Fruit fly (Drosophila melanogaster) whole organism, adult: Measurements from ENCODE around the gene tal-1A.

Experiments
- CG11617 ChIP-seq: fragments of 200-800 bp; sonication (Bioruptor generic); optimal IDR thresholded peaks from 2 replicates; lab custom pipeline; 2017; ENCODE audit warnings: mild to moderate bottlenecking, missing biosample characterization, missing genetic modification reagents, missing genetic modification characterization
- CG33017 ChIP-seq: fragments of 200-800 bp; sonication (Bioruptor generic); optimal IDR thresholded peaks from 2 replicates; lab custom pipeline; 2018; ENCODE audit warnings: missing biosample characterization, mild to moderate bottlenecking, missing genetic modification characterization, moderate library complexity
- CG5204 ChIP-seq: fragments of 200-800 bp; sonication (Bioruptor generic); optimal IDR thresholded peaks from 2 replicates; lab custom pipeline; 2016; ENCODE audit warnings: missing biosample characterization, missing genetic modification characterization
- CG7045 ChIP-seq: fragments of 200-800 bp; sonication (Bioruptor generic); optimal IDR thresholded peaks from 2 replicates; lab custom pipeline; 2017; ENCODE audit warnings: missing biosample characterization, mild to moderate bottlenecking, missing genetic modification characterization
- CG7101 ChIP-seq: fragments of 200-800 bp; sonication (Bioruptor generic); optimal IDR thresholded peaks from 2 replicates; lab custom pipeline; 2018; ENCODE audit warnings: missing biosample characterization, mild to moderate bottlenecking, missing genetic modification characterization, moderate library complexity
- Crg-1 ChIP-seq: fragments of 200-800 bp; sonication (Bioruptor generic); optimal IDR thresholded peaks from 2 replicates; lab custom pipeline; 2016; ENCODE audit warnings: missing biosample characterization, missing genetic modification characterization
- cic ChIP-seq: fragments of 200-800 bp; sonication (Bioruptor generic); optimal IDR thresholded peaks from 2 replicates; lab custom pipeline; 2017; ENCODE audit warnings: missing biosample characterization, mild to moderate bottlenecking, missing genetic modification characterization, moderate library complexity
- cnc ChIP-seq, 2 experiments: fragments of >200 bp; optimal IDR thresholded peaks; 2 replicates each; lab custom pipeline; 2017
- kay ChIP-seq: fragments of 200-800 bp; sonication (Bioruptor generic); peaks from one replicate; lab custom pipeline; 2016; ENCODE audit warnings: missing biosample characterization, missing genetic modification characterization, borderline replicate concordance
- ovo ChIP-seq: fragments of 200-800 bp; sonication (Bioruptor generic); optimal IDR thresholded peaks from 2 replicates; lab custom pipeline; 2016; ENCODE audit warnings: missing biosample characterization, missing genetic modification characterization
- toe ChIP-seq: fragments of 200-800 bp; sonication (Bioruptor generic); optimal IDR thresholded peaks from 2 replicates; lab custom pipeline; 2016; ENCODE audit warnings: missing biosample characterization, missing genetic modification characterization

DNA sequence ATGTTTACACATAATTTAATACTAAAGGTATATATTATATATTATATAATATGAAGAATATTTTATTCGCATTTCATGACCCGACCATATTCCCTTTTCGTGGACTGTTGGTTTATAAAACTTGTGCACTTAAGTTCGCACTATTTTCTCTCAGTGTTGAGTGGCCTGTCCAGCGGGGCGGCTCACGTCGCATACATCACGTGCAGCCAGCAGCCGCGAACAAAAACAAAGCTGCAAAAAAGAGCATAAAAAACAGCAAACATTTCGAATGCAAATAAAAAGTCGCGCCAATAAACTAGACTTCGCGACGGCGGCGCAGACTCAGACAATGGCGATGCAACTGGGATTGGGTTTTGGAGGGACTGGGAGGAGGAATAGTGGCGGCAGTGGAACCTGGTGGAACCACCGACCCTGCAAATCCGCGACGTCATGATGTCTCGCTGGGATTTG lies 32.4 kb downstream of the tal-1A start:
- no peak for TF ChIP-seq CG7101 (tag; lab: Kevin White, UChicago)
- TF ChIP-seq CG11617 (GFP tag; lab: Kevin White, UChicago) = no peak
- TF ChIP-seq CG5204 (GFP tag; lab: Kevin White, UChicago) = no peak
- no peak for TF ChIP-seq CG33017
- no peak for TF ChIP-seq cnc (optimal IDR thresholded peaks at IDR 0.05; lab: Kevin White, UChicago)
- no peak for TF ChIP-seq CG7045 (GFP tag; lab: Kevin White, UChicago)
- no peak for TF ChIP-seq Crg-1 (GFP tag; lab: Kevin White, UChicago)
- no peak for TF ChIP-seq toe (GFP tag; lab: Kevin White, UChicago)
- no peak for TF ChIP-seq cic (GFP tag; lab: Kevin White, UChicago)
- TF ChIP-seq kay (GFP tag; lab: Kevin White, UChicago) = no peak
- TF ChIP-seq ovo = no peak
